Worm (Caenorhabditis elegans): ENCODE data around the gene rocf-1.

DNA sequence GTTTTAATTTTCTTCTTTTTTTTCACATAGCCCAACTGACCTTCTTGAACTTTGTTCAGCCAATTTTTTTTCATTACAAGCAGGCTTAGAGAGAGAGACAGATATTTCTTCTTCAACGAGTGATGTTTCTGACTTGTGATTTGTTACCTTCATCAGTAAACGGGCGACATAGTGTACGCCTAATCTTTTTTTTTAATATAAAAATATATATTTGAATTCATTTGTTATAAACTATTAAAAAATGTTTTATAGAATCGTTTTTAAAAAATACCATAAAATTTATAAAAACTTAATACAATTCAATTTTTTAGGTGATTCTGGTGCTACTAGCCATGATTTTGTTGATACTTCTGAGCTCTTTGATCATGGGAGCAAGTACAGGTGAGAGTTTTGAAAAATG lies 46.5 kb downstream of the rocf-1 start, which contains the start of gene T06E6.10:
- TF ChIP-seq him-1 (tag; optimal IDR thresholded peaks at IDR 0.05) (no peak), dao-5 (tag; optimal IDR thresholded peaks at IDR 0.05) (no peak), W03F9.2 (tag; optimal IDR thresholded peaks at IDR 0.05) (no peak)
